Fruit fly (Drosophila melanogaster) whole organism, embryonic: ENCODE data around the gene CG2247.
A peak's percentile ranks its signal among the peaks of the same experiment; 100 is the strongest.

Experiments
- Ada2b ChIP-seq: fragments of 200-800 bp; sonication (Bioruptor generic); IDR thresholded peaks from 2 replicates; pipeline ENCODE4 v1.3.6; 2022; ENCODE audit warnings: missing biosample characterization, missing genetic modification characterization
- Adf1 ChIP-seq: fragments of 200-800 bp; sonication (Bioruptor generic); IDR thresholded peaks from 2 replicates; pipeline ENCODE4 v1.3.6; 2022; ENCODE audit warnings: missing biosample characterization, missing genetic modification characterization
- Atf3 ChIP-seq: fragments of 200-800 bp; sonication (Bioruptor generic); optimal IDR thresholded peaks from 3 replicates; lab custom pipeline; 2016; ENCODE audit warnings: missing biosample characterization, missing genetic modification characterization
- Blimp-1 ChIP-seq: fragments of 200-800 bp; sonication (Bioruptor generic); optimal IDR thresholded peaks from 3 replicates; lab custom pipeline; 2018; ENCODE audit warnings: missing biosample characterization, missing genetic modification characterization, mild to moderate bottlenecking, moderate library complexity, missing genetic modification reagents
- BtbVII ChIP-seq: fragments of 200-800 bp; sonication (Bioruptor generic); optimal IDR thresholded peaks from 3 replicates; lab custom pipeline; 2017; ENCODE audit warnings: missing biosample characterization, mild to moderate bottlenecking, missing genetic modification characterization
- CG11247 ChIP-seq: fragments of 200-800 bp; sonication (Bioruptor generic); IDR thresholded peaks from 2 replicates; pipeline ENCODE4 v1.3.6; 2022; ENCODE audit warnings: missing biosample characterization, missing genetic modification characterization
- CG11696 ChIP-seq: fragments of 200-800 bp; sonication (Bioruptor generic); IDR thresholded peaks from 2 replicates; pipeline ENCODE4 v1.3.6; 2022; ENCODE audit warnings: missing biosample characterization, missing genetic modification characterization
- CG13624 ChIP-seq: fragments of 200-800 bp; sonication (Bioruptor generic); optimal IDR thresholded peaks from 2 replicates; lab custom pipeline; 2016; ENCODE audit warnings: missing biosample characterization, missing genetic modification characterization
- CG15269 ChIP-seq: fragments of 200-800 bp; sonication (Bioruptor generic); optimal IDR thresholded peaks from 2 replicates; lab custom pipeline; 2018; ENCODE audit warnings: missing biosample characterization, mild to moderate bottlenecking, missing genetic modification characterization, moderate library complexity
- CG17328 ChIP-seq: fragments of 200-800 bp; sonication (Bioruptor generic); IDR thresholded peaks from 2 replicates; pipeline ENCODE4 v1.3.6; 2022; ENCODE audit warnings: missing biosample characterization, missing genetic modification characterization
- CG1792 ChIP-seq: fragments of 200-800 bp; sonication (Bioruptor generic); optimal IDR thresholded peaks from 2 replicates; lab custom pipeline; 2016; ENCODE audit warnings: missing biosample characterization, missing genetic modification characterization
- CG1832 ChIP-seq: fragments of 200-800 bp; sonication (Bioruptor generic); optimal IDR thresholded peaks from 2 replicates; lab custom pipeline; 2017; ENCODE audit warnings: missing biosample characterization, mild to moderate bottlenecking, missing genetic modification characterization, inconsistent platforms
- CG2116 ChIP-seq: fragments of 200-800 bp; sonication (Bioruptor generic); optimal IDR thresholded peaks from 3 replicates; lab custom pipeline; 2018; ENCODE audit warnings: missing biosample characterization, mild to moderate bottlenecking, missing genetic modification characterization
- CG2199 ChIP-seq: fragments of 200-800 bp; sonication (Bioruptor generic); IDR thresholded peaks from 3 replicates; pipeline ENCODE4 v1.3.6; 2022; ENCODE audit warnings: missing biosample characterization, missing genetic modification characterization
- CG3407 ChIP-seq: fragments of 200-800 bp; sonication (Bioruptor generic); optimal IDR thresholded peaks from 2 replicates; lab custom pipeline; 2018; ENCODE audit warnings: missing biosample characterization, mild to moderate bottlenecking, missing genetic modification characterization
- CG4328 ChIP-seq: fragments of 200-800 bp; sonication (Bioruptor generic); optimal IDR thresholded peaks from 3 replicates; lab custom pipeline; 2017; ENCODE audit warnings: missing biosample characterization, missing genetic modification reagents, missing genetic modification characterization
- CG5245 ChIP-seq: fragments of 200-800 bp; sonication (Bioruptor generic); optimal IDR thresholded peaks from 3 replicates; lab custom pipeline; 2016; ENCODE audit warnings: missing biosample characterization, missing genetic modification characterization
- CG7271 ChIP-seq: fragments of 200-800 bp; sonication (Bioruptor generic); optimal IDR thresholded peaks from 2 replicates; lab custom pipeline; 2018; ENCODE audit warnings: missing biosample characterization, mild to moderate bottlenecking, missing genetic modification characterization, moderate library complexity
- CG9437 ChIP-seq: fragments of 200-800 bp; sonication (Bioruptor generic); optimal IDR thresholded peaks from 2 replicates; lab custom pipeline; 2018; ENCODE audit warnings: missing biosample characterization, mild to moderate bottlenecking, missing genetic modification characterization
- CG9727 ChIP-seq: fragments of 200-800 bp; sonication (Bioruptor generic); optimal IDR thresholded peaks from 3 replicates; lab custom pipeline; 2017; ENCODE audit warnings: missing biosample characterization, mild to moderate bottlenecking, missing genetic modification characterization
- D ChIP-seq, 2 experiments: fragments of 200-800 bp in 1 of 2; fragments of >200 bp in 1 of 2; sonication (Bioruptor generic) in 1 of 2; optimal IDR thresholded peaks; 2 replicates in 1 of 2; 3 replicates in 1 of 2; lab custom pipeline; 2017; ENCODE audit warnings: mild to moderate bottlenecking in 1 of 2, missing biosample characterization in 1 of 2, missing genetic modification characterization in 1 of 2, missing genetic modification reagents in 1 of 2
- Dll ChIP-seq: fragments of 200-800 bp; sonication (Bioruptor generic); IDR thresholded peaks from 4 replicates; pipeline ENCODE4 v1.3.6; 2022; ENCODE audit warnings: missing biosample characterization, missing genetic modification characterization; ENCODE audit not compliant: partially characterized antibody
- Dref ChIP-seq: fragments of 200-800 bp; sonication (Bioruptor generic); IDR thresholded peaks from 2 replicates; pipeline ENCODE4 v1.3.6; 2022; ENCODE audit warnings: missing biosample characterization, missing genetic modification characterization
- Eip74EF ChIP-seq, 2 experiments: fragments of 200-800 bp in 1 of 2; fragments of >200 bp in 1 of 2; sonication (Bioruptor generic) in 1 of 2; optimal IDR thresholded peaks; 2 replicates each; lab custom pipeline; 2017 to 2019; ENCODE audit warnings: missing biosample characterization in 2 of 2, missing genetic modification characterization in 2 of 2, mild to moderate bottlenecking in 1 of 2, moderate library complexity in 1 of 2
- Ets97D ChIP-seq: fragments of 200-800 bp; sonication (Bioruptor generic); optimal IDR thresholded peaks from 3 replicates; lab custom pipeline; 2016; ENCODE audit warnings: missing biosample characterization, missing genetic modification characterization
- Med ChIP-seq: fragments of 200-800 bp; sonication (Bioruptor generic); peaks from one replicate; lab custom pipeline; 2016; ENCODE audit warnings: missing biosample characterization, missing genetic modification characterization, mild to moderate bottlenecking, inconsistent platforms, moderate library complexity
- Optix ChIP-seq: fragments of 200-800 bp; sonication (Bioruptor generic); IDR thresholded peaks from 3 replicates; pipeline ENCODE4 v1.3.6; 2022; ENCODE audit warnings: missing biosample characterization, missing genetic modification characterization
- Side ChIP-seq: fragments of 200-800 bp; sonication (Bioruptor generic); optimal IDR thresholded peaks from 2 replicates; lab custom pipeline; 2016; ENCODE audit warnings: missing biosample characterization, missing genetic modification characterization
- ato ChIP-seq: fragments of 200-800 bp; sonication (Bioruptor generic); IDR thresholded peaks from 2 replicates; pipeline ENCODE4 v1.3.6; 2022; ENCODE audit warnings: missing biosample characterization, missing genetic modification characterization; ENCODE audit not compliant: partially characterized antibody
- ci ChIP-seq: fragments of 200-800 bp; sonication (Bioruptor generic); IDR thresholded peaks from 3 replicates; pipeline ENCODE4 v1.3.6; 2022; ENCODE audit warnings: missing biosample characterization, missing genetic modification characterization
- dati ChIP-seq: fragments of 200-800 bp; sonication (Bioruptor generic); IDR thresholded peaks from 2 replicates; pipeline ENCODE4 v1.3.6; 2022; ENCODE audit warnings: missing biosample characterization, missing genetic modification characterization
- fd64A ChIP-seq: fragments of 200-800 bp; sonication (Bioruptor generic); optimal IDR thresholded peaks from 3 replicates; lab custom pipeline; 2018; ENCODE audit warnings: missing biosample characterization, mild to moderate bottlenecking, missing genetic modification characterization
- fd96Cb ChIP-seq: fragments of 200-800 bp; sonication (Bioruptor generic); optimal IDR thresholded peaks from 2 replicates; lab custom pipeline; 2018; ENCODE audit warnings: missing biosample characterization, mild to moderate bottlenecking, missing genetic modification characterization, moderate library complexity
- fru ChIP-seq: fragments of >200 bp; optimal IDR thresholded peaks from 2 replicates; lab custom pipeline; 2017
- gfzf ChIP-seq: fragments of 200-800 bp; sonication (Bioruptor generic); optimal IDR thresholded peaks from 2 replicates; lab custom pipeline; 2016; ENCODE audit warnings: missing biosample characterization, mild to moderate bottlenecking, missing genetic modification characterization, moderate library complexity
- ham ChIP-seq: fragments of 200-800 bp; sonication (Bioruptor generic); IDR thresholded peaks from 2 replicates; pipeline ENCODE4 v1.3.6; 2022; ENCODE audit warnings: missing biosample characterization, missing genetic modification characterization
- hkb ChIP-seq, 2 experiments: fragments of 200-800 bp in 1 of 2; fragments of >200 bp in 1 of 2; sonication (Bioruptor generic) in 1 of 2; IDR thresholded peaks in 1 of 2; optimal IDR thresholded peaks in 1 of 2; 2 replicates each; pipeline versions ENCODE4 v1.3.6 to Lab custom; 2017 to 2022; ENCODE audit warnings: missing biosample characterization in 1 of 2, missing genetic modification characterization in 1 of 2
- insv ChIP-seq, 2 experiments: fragments of 200-800 bp; sonication (Bioruptor generic); optimal IDR thresholded peaks; 3 replicates each; lab custom pipeline; 2016 to 2018; ENCODE audit warnings: missing biosample characterization in 2 of 2, missing genetic modification characterization in 2 of 2
- mirr ChIP-seq: fragments of 200-800 bp; sonication (Bioruptor generic); optimal IDR thresholded peaks from 3 replicates; lab custom pipeline; 2018; ENCODE audit warnings: missing biosample characterization, mild to moderate bottlenecking, missing genetic modification characterization
- mld ChIP-seq: fragments of 200-800 bp; sonication (Bioruptor generic); IDR thresholded peaks from 3 replicates; pipeline ENCODE4 v1.3.6; 2022; ENCODE audit warnings: missing biosample characterization, missing genetic modification characterization; ENCODE audit not compliant: partially characterized antibody
- nmo ChIP-seq: fragments of 200-800 bp; sonication (Bioruptor generic); optimal IDR thresholded peaks from 2 replicates; lab custom pipeline; 2018; ENCODE audit warnings: missing biosample characterization, mild to moderate bottlenecking, missing genetic modification characterization, moderate library complexity
- slbo ChIP-seq: fragments of 200-800 bp; sonication (Bioruptor generic); IDR thresholded peaks from 2 replicates; pipeline ENCODE4 v1.3.6; 2022; ENCODE audit warnings: missing biosample characterization, missing genetic modification characterization
- sob ChIP-seq: fragments of 200-800 bp; sonication (Bioruptor generic); IDR thresholded peaks from 2 replicates; pipeline ENCODE4 v1.3.6; 2022; ENCODE audit warnings: missing biosample characterization, missing genetic modification characterization
- sug ChIP-seq: fragments of 200-800 bp; optimal IDR thresholded peaks from 2 replicates; lab custom pipeline; 2019; ENCODE audit warnings: missing biosample characterization, mild to moderate bottlenecking, missing genetic modification characterization, moderate library complexity
- tap ChIP-seq: fragments of 200-800 bp; optimal IDR thresholded peaks from 3 replicates; lab custom pipeline; 2019; ENCODE audit warnings: missing biosample characterization, mild to moderate bottlenecking, missing genetic modification characterization, moderate library complexity
- ttk ChIP-seq: fragments of 200-800 bp; sonication (Bioruptor generic); IDR thresholded peaks from 2 replicates; pipeline ENCODE4 v2.1.2; 2022; ENCODE audit warnings: missing biosample characterization, missing genetic modification characterization
- wor ChIP-seq: fragments of 200-800 bp; sonication (Bioruptor generic); IDR thresholded peaks from 2 replicates; pipeline ENCODE4 v1.3.6; 2022; ENCODE audit warnings: missing biosample characterization, missing genetic modification characterization
- zfh2 ChIP-seq: fragments of 200-800 bp; sonication (Bioruptor generic); optimal IDR thresholded peaks from 2 replicates; lab custom pipeline; 2016; ENCODE audit warnings: missing biosample characterization, missing genetic modification characterization

CG2247 gene

dm6 chrX:11580200-11580840 lies 31.1 kb downstream of the CG2247 start, which contains the start of gene nod (continued):
- TF ChIP-seq sob (peak; percentile 55; the same call in 1 of the 2 replicates), ato (GFP tag; lab: Robert Waterston, UW) (no peak; the same call in 1 of the 2 replicates), CG5245 (GFP tag; lab: Kevin White, UChicago) (no peak), slbo (GFP tag; lab: Robert Waterston, UW) (peak; percentile 68), D (optimal IDR thresholded peaks at IDR 0.05; lab: Kevin White, UChicago) (peak; percentile 71), D (GFP tag; optimal IDR thresholded peaks at IDR 0.05; lab: Kevin White, UChicago) (peak; percentile 10), ttk (GFP tag; lab: Robert Waterston, UW) (peak; percentile 49), Adf1 (GFP tag; lab: Robert Waterston, UW) (peak; percentile 14; the same call in 1 of the 2 replicates), Side (peak; percentile 69), dati (GFP tag; lab: Robert Waterston, UW) (no peak), ham (GFP tag; lab: Robert Waterston, UW) (no peak), gfzf (GFP tag; lab: Kevin White, UChicago) (peak; percentile 92), fd96Cb (tag; lab: Kevin White, UChicago) (peak; percentile 45), Atf3 (GFP tag; lab: Kevin White, UChicago) (peak; percentile 34), fd64A (no peak), Dref (GFP tag; lab: Robert Waterston, UW) (peak; percentile 57), CG9727 (peak; percentile 57), CG1792 (GFP tag; lab: Kevin White, UChicago) (peak; percentile 7), Eip74EF (GFP tag; optimal IDR thresholded peaks at IDR 0.05; lab: Kevin White, UChicago) (peak in 1 of 2 experiments; percentile 47), ci (GFP tag; lab: Robert Waterston, UW) (peak; percentile 76; the same call in 2 of the 3 replicates), CG11247 (GFP tag; lab: Robert Waterston, UW) (0 out of 2 replicates have a peak, but pooled peaks have one; percentile 26), insv (GFP tag; optimal IDR thresholded peaks at IDR 0.05; lab: Kevin White, UChicago) (peak in 1 of 2 experiments; percentile 22), fru (lab: Kevin White, UChicago) (no peak), zfh2 (GFP tag; lab: Kevin White, UChicago) (peak; percentile 82), CG2116 (GFP tag; lab: Kevin White, UChicago) (peak; percentile 69), mirr (peak; percentile 42), CG3407 (peak; percentile 36), Med (GFP tag; lab: Kevin White, UChicago) (peak; percentile 92), sug (peak; percentile 63), CG7271 (tag; lab: Kevin White, UChicago) (no peak), CG13624 (GFP tag; lab: Kevin White, UChicago) (peak; percentile 55), CG11696 (GFP tag; lab: Robert Waterston, UW) (no peak), Ets97D (GFP tag; lab: Kevin White, UChicago) (peak; percentile 94), Blimp-1 (GFP tag; lab: Kevin White, UChicago) (peak; percentile 44), CG2199 (GFP tag; lab: Robert Waterston, UW) (0 out of 3 replicates have a peak, but pooled peaks have one; percentile 14), CG17328 (GFP tag; lab: Robert Waterston, UW) (peak; percentile 57), CG4328 (GFP tag; lab: Kevin White, UChicago) (peak; percentile 23), wor (GFP tag; lab: Robert Waterston, UW) (peak; percentile 34; the same call in 1 of the 2 replicates), Dll (peak; percentile 70; the same call in 3 of the 4 replicates), Optix (GFP tag; lab: Robert Waterston, UW) (peak; percentile 27; the same call in 1 of the 3 replicates), BtbVII (GFP tag; lab: Kevin White, UChicago) (no peak), tap (no peak), Ada2b (GFP tag; lab: Robert Waterston, UW) (0 out of 2 replicates have a peak, but pooled peaks have one; percentile 42), nmo (GFP tag; lab: Kevin White, UChicago) (peak; percentile 64), CG9437 (GFP tag; lab: Kevin White, UChicago) (peak; percentile 34), CG15269 (peak; percentile 55), mld (GFP tag; lab: Robert Waterston, UW) (no peak), CG1832 (peak; percentile 57), hkb (optimal IDR thresholded peaks at IDR 0.05; lab: Kevin White, UChicago) (peak; percentile 76), hkb (GFP tag; IDR thresholded peaks at IDR 0.05; lab: Robert Waterston, UW) (peak; percentile 42; the same call in 1 of the 2 replicates)
